Worm (Caenorhabditis elegans) whole organism, mixed stage, embryonic: ENCODE results near the gene tag-131.

Experiments used
- ces-1 ChIP-seq: fragments of 150-350 bp; optimal IDR thresholded peaks from 2 replicates; lab custom pipeline; 2014; ENCODE audit warnings: missing biosample characterization, missing genetic modification reagents, missing genetic modification characterization
- lin-13 ChIP-seq: fragments of 150-350 bp; optimal IDR thresholded peaks from 2 replicates; lab custom pipeline; 2014; ENCODE audit warnings: missing biosample characterization, missing genetic modification characterization
- snpc-4 ChIP-seq: fragments of 150-350 bp; optimal IDR thresholded peaks from 2 replicates; lab custom pipeline; 2014; ENCODE audit warnings: missing biosample characterization, missing genetic modification characterization
- sptf-1 ChIP-seq: sonication (generic microtip); optimal IDR thresholded peaks from 2 replicates; lab custom pipeline; 2017; ENCODE audit warnings: mild to moderate bottlenecking, missing genetic modification characterization, moderate library complexity, missing compliant biosample characterization
- ztf-11 ChIP-seq: fragments of 150-350 bp; optimal IDR thresholded peaks from 2 replicates; lab custom pipeline; 2014; ENCODE audit warnings: missing biosample characterization, missing genetic modification characterization

- no peak for TF ChIP-seq lin-13 (tag; lab: Kevin White, UChicago)
- TF ChIP-seq ztf-11 (tag; lab: Kevin White, UChicago): no peak
- no peak for TF ChIP-seq sptf-1 (tag; lab: Kevin White, UChicago)
- no peak for TF ChIP-seq ces-1 (GFP tag; lab: Kevin White, UChicago)
- no peak for TF ChIP-seq snpc-4 (tag; lab: Kevin White, UChicago)
Observed at ce11 chrIII:4317065-4317752, at the start of gene tag-131.
